Worm (Caenorhabditis elegans) whole organism, L2 larva: ENCODE data around the gene saeg-2.

Experiments
- F13H6.1 ChIP-seq: sonication (generic microtip); optimal IDR thresholded peaks from 2 replicates; lab custom pipeline; 2016; ENCODE audit warnings: missing genetic modification characterization, missing compliant biosample characterization
- aly-2 ChIP-seq: fragments of 150-350 bp; optimal IDR thresholded peaks from 2 replicates; lab custom pipeline; 2014; ENCODE audit warnings: missing biosample characterization, missing genetic modification characterization
- ceh-82 ChIP-seq: fragments of 150-350 bp; optimal IDR thresholded peaks from 2 replicates; lab custom pipeline; 2014; ENCODE audit warnings: missing biosample characterization, missing genetic modification characterization
- elt-3 ChIP-seq: sonication (generic microtip); optimal IDR thresholded peaks from 2 replicates; lab custom pipeline; 2017; ENCODE audit warnings: missing biosample characterization, missing genetic modification characterization
- mbf-1 ChIP-seq: sonication (generic microtip); optimal IDR thresholded peaks from 2 replicates; lab custom pipeline; 2017; ENCODE audit warnings: missing biosample characterization, missing genetic modification characterization
- nhr-12 ChIP-seq: fragments of 150-350 bp; optimal IDR thresholded peaks from 2 replicates; lab custom pipeline; 2014; ENCODE audit warnings: missing biosample characterization, missing genetic modification characterization
- unc-62 ChIP-seq: fragments of 150-350 bp; optimal IDR thresholded peaks from 2 replicates; lab custom pipeline; 2014; ENCODE audit warnings: missing biosample characterization, missing genetic modification reagents, missing genetic modification characterization

DNA sequence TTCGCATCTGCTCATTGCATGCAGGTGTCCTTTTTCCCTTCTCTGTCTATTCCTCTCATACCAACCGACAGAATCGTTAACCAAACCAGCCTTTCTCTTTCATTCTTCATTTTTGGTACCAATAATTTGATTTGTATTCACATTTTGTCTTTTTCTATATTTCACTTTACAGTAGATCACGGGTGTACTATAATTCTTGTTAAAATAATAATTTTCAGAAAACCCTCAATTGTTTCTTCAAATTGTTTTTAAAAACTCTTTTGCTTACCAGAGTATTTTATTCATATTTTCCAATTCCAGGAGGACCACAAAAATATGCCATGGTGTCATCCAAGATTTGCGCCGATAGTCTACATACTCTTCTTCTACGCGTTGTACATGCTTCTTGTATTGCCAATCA, 10.6 kb downstream of the saeg-2 start, which contains the start of gene T02C1.2:
- TF ChIP-seq ceh-82 (tag; lab: Kevin White, UChicago) (no peak), unc-62 (GFP tag; lab: Kevin White, UChicago) (no peak), elt-3 (no peak), mbf-1 (tag; lab: Kevin White, UChicago) (no peak), F13H6.1 (tag; lab: Kevin White, UChicago) (no peak), aly-2 (no peak), nhr-12 (no peak)
